Fruit fly (Drosophila melanogaster) whole organism, embryonic: ENCODE data around the gene CG1607.

ENCODE experiments used
- BtbVII ChIP-seq: fragments of 200-800 bp; sonication (Bioruptor generic); optimal IDR thresholded peaks from 3 replicates; lab custom pipeline; 2017; ENCODE audit warnings: missing biosample characterization, mild to moderate bottlenecking, missing genetic modification characterization
- CG12299 ChIP-seq: fragments of 200-800 bp; sonication (Bioruptor generic); optimal IDR thresholded peaks from 2 replicates; lab custom pipeline; 2018; ENCODE audit warnings: missing biosample characterization, mild to moderate bottlenecking, missing genetic modification characterization
- CG1233 ChIP-seq: fragments of 200-800 bp; sonication (Bioruptor generic); optimal IDR thresholded peaks from 4 replicates; lab custom pipeline; 2018; ENCODE audit warnings: missing biosample characterization, mild to moderate bottlenecking, missing genetic modification characterization
- CG13296 ChIP-seq: fragments of 200-800 bp; sonication (Bioruptor generic); optimal IDR thresholded peaks from 3 replicates; lab custom pipeline; 2018; ENCODE audit warnings: missing biosample characterization, mild to moderate bottlenecking, missing genetic modification characterization
- CG1603 ChIP-seq: fragments of 200-800 bp; sonication (Bioruptor generic); optimal IDR thresholded peaks from 2 replicates; lab custom pipeline; 2019; ENCODE audit warnings: missing biosample characterization, mild to moderate bottlenecking, missing genetic modification characterization, moderate library complexity
- CG17359 ChIP-seq: fragments of 200-800 bp; sonication (Bioruptor generic); optimal IDR thresholded peaks from 3 replicates; lab custom pipeline; 2018; ENCODE audit warnings: missing biosample characterization, mild to moderate bottlenecking, missing genetic modification characterization, moderate library complexity
- CG18764 ChIP-seq: fragments of 200-800 bp; sonication (Bioruptor generic); optimal IDR thresholded peaks from 3 replicates; lab custom pipeline; 2016; ENCODE audit warnings: missing biosample characterization, missing genetic modification characterization
- CG2712 ChIP-seq: fragments of 200-800 bp; optimal IDR thresholded peaks from 3 replicates; lab custom pipeline; 2019; ENCODE audit warnings: missing biosample characterization, mild to moderate bottlenecking, missing genetic modification characterization, moderate library complexity
- CG2875 ChIP-seq: fragments of 200-800 bp; sonication (Bioruptor generic); optimal IDR thresholded peaks from 2 replicates; lab custom pipeline; 2017; ENCODE audit warnings: missing biosample characterization, mild to moderate bottlenecking, missing genetic modification characterization, missing genetic modification reagents
- CG3407 ChIP-seq: fragments of 200-800 bp; sonication (Bioruptor generic); optimal IDR thresholded peaks from 2 replicates; lab custom pipeline; 2018; ENCODE audit warnings: missing biosample characterization, mild to moderate bottlenecking, missing genetic modification characterization
- CG34376 ChIP-seq: fragments of 200-800 bp; sonication (Bioruptor generic); optimal IDR thresholded peaks from 2 replicates; lab custom pipeline; 2018; ENCODE audit warnings: missing biosample characterization, mild to moderate bottlenecking, missing genetic modification characterization
- CG4360 ChIP-seq: fragments of 200-800 bp; sonication (Bioruptor generic); IDR thresholded peaks from 2 replicates; pipeline ENCODE4 v1.3.6; 2022; ENCODE audit warnings: missing biosample characterization, missing genetic modification characterization
- CG4404 ChIP-seq: fragments of 200-800 bp; sonication (Bioruptor generic); IDR thresholded peaks from 2 replicates; pipeline ENCODE4 v1.3.6; 2022; ENCODE audit warnings: missing biosample characterization, missing genetic modification characterization
- CG6175 ChIP-seq: fragments of 200-800 bp; sonication (Bioruptor generic); IDR thresholded peaks from 3 replicates; pipeline ENCODE4 v1.3.6; 2022; ENCODE audit warnings: missing biosample characterization, missing genetic modification characterization
- CG7357 ChIP-seq: fragments of 200-800 bp; sonication (Bioruptor generic); IDR thresholded peaks from 3 replicates; pipeline ENCODE4 v1.3.6; 2022; ENCODE audit warnings: missing biosample characterization, missing genetic modification characterization
- CrebB ChIP-seq: fragments of 200-800 bp; sonication (Bioruptor generic); optimal IDR thresholded peaks from 3 replicates; lab custom pipeline; 2018; ENCODE audit warnings: missing biosample characterization, mild to moderate bottlenecking, missing genetic modification characterization
- Eip74EF ChIP-seq, 2 experiments: fragments of 200-800 bp in 1 of 2; fragments of >200 bp in 1 of 2; sonication (Bioruptor generic) in 1 of 2; optimal IDR thresholded peaks; 2 replicates each; lab custom pipeline; 2017 to 2019; ENCODE audit warnings: missing biosample characterization in 2 of 2, missing genetic modification characterization in 2 of 2, mild to moderate bottlenecking in 1 of 2, moderate library complexity in 1 of 2
- Gug ChIP-seq: fragments of 200-800 bp; sonication (Bioruptor generic); IDR thresholded peaks from 4 replicates; pipeline ENCODE4 v1.3.6; 2022; ENCODE audit warnings: missing biosample characterization, missing genetic modification characterization
- Hr78 ChIP-seq, 2 experiments: fragments of 200-800 bp in 1 of 2; fragments of >200 bp in 1 of 2; sonication (Bioruptor generic) in 1 of 2; optimal IDR thresholded peaks; 2 replicates each; lab custom pipeline; 2017 to 2019; ENCODE audit warnings: missing biosample characterization in 2 of 2, missing genetic modification characterization in 2 of 2, mild to moderate bottlenecking in 1 of 2, moderate library complexity in 1 of 2
- Med ChIP-seq: fragments of 200-800 bp; sonication (Bioruptor generic); peaks from one replicate; lab custom pipeline; 2016; ENCODE audit warnings: missing biosample characterization, missing genetic modification characterization, mild to moderate bottlenecking, inconsistent platforms, moderate library complexity
- Nf-YC ChIP-seq: fragments of 200-800 bp; optimal IDR thresholded peaks from 3 replicates; lab custom pipeline; 2019; ENCODE audit warnings: missing biosample characterization, mild to moderate bottlenecking, missing genetic modification characterization, moderate library complexity
- Optix ChIP-seq: fragments of 200-800 bp; sonication (Bioruptor generic); IDR thresholded peaks from 3 replicates; pipeline ENCODE4 v1.3.6; 2022; ENCODE audit warnings: missing biosample characterization, missing genetic modification characterization
- Sin3A ChIP-seq: fragments of >200 bp; optimal IDR thresholded peaks from 2 replicates; lab custom pipeline; 2018
- Trl ChIP-seq, 3 experiments: fragments of >200 bp in 2 of 3; fragments of 200-800 bp in 1 of 3; sonication (Bioruptor generic) in 1 of 3; optimal IDR thresholded peaks; 2 replicates in 1 of 3; 3 replicates in 2 of 3; lab custom pipeline; 2016 to 2017; ENCODE audit warnings: missing biosample characterization in 1 of 3, missing genetic modification characterization in 1 of 3
- amos ChIP-seq: fragments of 200-800 bp; sonication (Bioruptor generic); IDR thresholded peaks from 2 replicates; pipeline ENCODE4 v1.3.6; 2022; ENCODE audit warnings: missing biosample characterization, missing genetic modification characterization; ENCODE audit not compliant: partially characterized antibody
- chinmo ChIP-seq: fragments of 200-800 bp; sonication (Bioruptor generic); IDR thresholded peaks from 4 replicates; pipeline ENCODE4 v1.3.6; 2022; ENCODE audit warnings: missing biosample characterization, missing genetic modification characterization; ENCODE audit not compliant: partially characterized antibody
- corto ChIP-seq: fragments of 200-800 bp; sonication (Bioruptor generic); optimal IDR thresholded peaks from 2 replicates; lab custom pipeline; 2016; ENCODE audit warnings: missing biosample characterization, mild to moderate bottlenecking, missing genetic modification characterization, moderate library complexity
- dm ChIP-seq: fragments of 200-800 bp; sonication (Bioruptor generic); optimal IDR thresholded peaks from 3 replicates; lab custom pipeline; 2016; ENCODE audit warnings: missing biosample characterization, missing genetic modification characterization
- dmrt99B ChIP-seq: fragments of 200-800 bp; sonication (Bioruptor generic); optimal IDR thresholded peaks from 2 replicates; lab custom pipeline; 2018; ENCODE audit warnings: missing biosample characterization, mild to moderate bottlenecking, missing genetic modification characterization, moderate library complexity
- dysf ChIP-seq: fragments of 200-800 bp; sonication (Bioruptor generic); IDR thresholded peaks from 3 replicates; pipeline ENCODE4 v1.3.6; 2022; ENCODE audit warnings: missing biosample characterization, missing genetic modification characterization
- en ChIP-seq: fragments of 200-800 bp; sonication (Bioruptor generic); optimal IDR thresholded peaks from 2 replicates; lab custom pipeline; 2016; ENCODE audit warnings: missing biosample characterization, missing genetic modification characterization
- fu2 ChIP-seq: fragments of 200-800 bp; sonication (Bioruptor generic); optimal IDR thresholded peaks from 2 replicates; lab custom pipeline; 2016; ENCODE audit warnings: missing biosample characterization, missing genetic modification characterization
- hb ChIP-seq: fragments of 200-800 bp; sonication (Bioruptor generic); IDR thresholded peaks from 3 replicates; pipeline ENCODE4 v1.3.6; 2022; ENCODE audit warnings: missing biosample characterization, missing genetic modification characterization; ENCODE audit not compliant: partially characterized antibody
- kni ChIP-seq: fragments of 200-800 bp; sonication (Bioruptor generic); optimal IDR thresholded peaks from 3 replicates; lab custom pipeline; 2017; ENCODE audit warnings: mild to moderate bottlenecking, missing biosample characterization, missing genetic modification reagents, missing genetic modification characterization
- lov ChIP-seq, 2 experiments: fragments of 200-800 bp in 1 of 2; fragments of >200 bp in 1 of 2; sonication (Bioruptor generic) in 1 of 2; IDR thresholded peaks in 1 of 2; optimal IDR thresholded peaks in 1 of 2; 2 replicates in 1 of 2; 3 replicates in 1 of 2; pipeline versions ENCODE4 v1.3.6 to Lab custom; 2017 to 2022; ENCODE audit warnings: missing biosample characterization in 1 of 2, missing genetic modification characterization in 1 of 2
- sens-2 ChIP-seq: fragments of 200-800 bp; sonication (Bioruptor generic); IDR thresholded peaks from 2 replicates; pipeline ENCODE4 v1.3.6; 2022; ENCODE audit warnings: missing biosample characterization, missing genetic modification characterization
- slbo ChIP-seq: fragments of 200-800 bp; sonication (Bioruptor generic); IDR thresholded peaks from 2 replicates; pipeline ENCODE4 v1.3.6; 2022; ENCODE audit warnings: missing biosample characterization, missing genetic modification characterization
- sug ChIP-seq: fragments of 200-800 bp; optimal IDR thresholded peaks from 2 replicates; lab custom pipeline; 2019; ENCODE audit warnings: missing biosample characterization, mild to moderate bottlenecking, missing genetic modification characterization, moderate library complexity
- tgo ChIP-seq: fragments of 200-800 bp; sonication (Bioruptor generic); IDR thresholded peaks from 3 replicates; pipeline ENCODE4 v1.3.6; 2022; ENCODE audit warnings: missing biosample characterization, missing genetic modification characterization
- vfl ChIP-seq: fragments of 200-800 bp; sonication (Bioruptor generic); optimal IDR thresholded peaks from 2 replicates; lab custom pipeline; 2016; ENCODE audit warnings: missing biosample characterization, missing genetic modification characterization
- zfh1 ChIP-seq: fragments of 200-800 bp; sonication (Bioruptor generic); IDR thresholded peaks from 3 replicates; pipeline ENCODE4 v1.3.6; 2022; ENCODE audit warnings: missing biosample characterization, missing genetic modification characterization

The CG1607 gene

DNA sequence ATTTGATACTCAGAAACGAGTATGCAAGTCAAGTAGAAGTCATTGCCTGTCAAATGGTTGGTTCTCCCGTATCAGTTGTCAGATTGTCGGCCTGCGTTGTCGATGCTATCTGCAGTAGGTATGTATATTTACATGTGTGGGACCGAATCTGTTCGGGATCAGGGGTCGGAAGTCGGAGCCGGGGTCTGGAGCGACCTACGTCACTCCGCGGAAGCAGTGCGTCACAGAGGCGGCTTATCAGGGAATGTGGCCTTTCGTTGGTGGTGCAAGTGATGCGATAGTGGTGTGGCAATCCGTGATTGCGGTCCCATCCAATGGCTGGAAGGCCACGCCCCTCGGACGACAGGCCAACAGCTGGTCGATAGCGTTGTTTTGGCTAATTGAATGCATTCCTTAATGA, 53.7 kb downstream of the CG1607 start:
- no peak for TF ChIP-seq tgo (GFP tag; lab: Robert Waterston, UW)
- peak; percentile 61; the same call in 1 of the 4 replicates for TF ChIP-seq chinmo (GFP tag; lab: Robert Waterston, UW)
- TF ChIP-seq Sin3A (lab: Kevin White, UChicago), result no peak
- no peak for TF ChIP-seq Eip74EF (GFP tag; optimal IDR thresholded peaks at IDR 0.05; lab: Kevin White, UChicago)
- TF ChIP-seq CG13296, result no peak
- no peak for TF ChIP-seq lov (optimal IDR thresholded peaks at IDR 0.05; lab: Kevin White, UChicago)
- no peak for TF ChIP-seq lov (GFP tag; IDR thresholded peaks at IDR 0.05; lab: Robert Waterston, UW)
- TF ChIP-seq CG2712 (tag; lab: Kevin White, UChicago), result no peak
- no peak for TF ChIP-seq sens-2
- TF ChIP-seq CG4360, result no peak
- no peak for TF ChIP-seq amos
- no peak for TF ChIP-seq dysf (GFP tag; lab: Robert Waterston, UW)
- no peak for TF ChIP-seq kni (GFP tag; lab: Kevin White, UChicago)
- no peak for TF ChIP-seq fu2
- no peak for TF ChIP-seq CG6175 (GFP tag; lab: Robert Waterston, UW)
- TF ChIP-seq hb, result no peak
- no peak for TF ChIP-seq CG2875 (GFP tag; lab: Kevin White, UChicago)
- TF ChIP-seq CG18764 (GFP tag; lab: Kevin White, UChicago), result no peak
- TF ChIP-seq CG4404 (GFP tag; lab: Robert Waterston, UW), result no peak
- TF ChIP-seq CG1233 (GFP tag; lab: Kevin White, UChicago), result no peak
- peak; percentile 28 for TF ChIP-seq Nf-YC (tag; lab: Kevin White, UChicago)
- peak; percentile 25 for TF ChIP-seq Med (GFP tag; lab: Kevin White, UChicago)
- TF ChIP-seq slbo, result no peak
- no peak for TF ChIP-seq CG17359 (tag; lab: Kevin White, UChicago)
- TF ChIP-seq corto, result no peak
- no peak for TF ChIP-seq CrebB (tag; lab: Kevin White, UChicago)
- TF ChIP-seq dm (GFP tag; lab: Kevin White, UChicago), result no peak
- TF ChIP-seq BtbVII (GFP tag; lab: Kevin White, UChicago), result no peak
- TF ChIP-seq en, result no peak
- TF ChIP-seq CG3407 (GFP tag; lab: Kevin White, UChicago), result no peak
- no peak for TF ChIP-seq CG12299
- TF ChIP-seq CG34376 (GFP tag; lab: Kevin White, UChicago), result peak; percentile 43
- no peak for TF ChIP-seq vfl (GFP tag; lab: Kevin White, UChicago)
- no peak for TF ChIP-seq zfh1 (GFP tag; lab: Robert Waterston, UW)
- TF ChIP-seq CG1603, result no peak
- peak in 1 of 2 experiments; percentile 67 for TF ChIP-seq Hr78 (GFP tag; optimal IDR thresholded peaks at IDR 0.05; lab: Kevin White, UChicago)
- TF ChIP-seq Gug (GFP tag; lab: Robert Waterston, UW), result no peak
- TF ChIP-seq CG7357 (GFP tag; lab: Robert Waterston, UW), result no peak
- no peak for TF ChIP-seq Optix (GFP tag; lab: Robert Waterston, UW)
- TF ChIP-seq sug (tag; lab: Kevin White, UChicago), result peak; percentile 81
- TF ChIP-seq dmrt99B (tag; lab: Kevin White, UChicago), result no peak
- TF ChIP-seq Trl (optimal IDR thresholded peaks at IDR 0.05; lab: Kevin White, UChicago), result no peak
- TF ChIP-seq Trl (GFP tag; optimal IDR thresholded peaks at IDR 0.05; lab: Kevin White, UChicago), result no peak
